Worm (Caenorhabditis elegans) whole organism, L4 larva: Measurements from ENCODE around the gene lips-6.
A peak's percentile ranks its signal among the peaks of the same experiment; 100 is the strongest.

ENCODE experiments used
- F10B5.3 ChIP-seq: sonication (generic microtip); optimal IDR thresholded peaks from 2 replicates; lab custom pipeline; 2016; ENCODE audit warnings: mild to moderate bottlenecking, missing genetic modification characterization, missing compliant biosample characterization
- F26F4.8 ChIP-seq: fragments of 200-800 bp; sonication (Bioruptor generic); conservative IDR thresholded peaks from 2 replicates; pipeline ENCODE4 v1.3.6; 2022; ENCODE audit warnings: missing genetic modification characterization, missing compliant biosample characterization
- F37D6.2 ChIP-seq: sonication (generic microtip); optimal IDR thresholded peaks from 2 replicates; lab custom pipeline; 2016; ENCODE audit warnings: mild to moderate bottlenecking, missing genetic modification characterization, missing compliant biosample characterization
- F44E2.7 ChIP-seq: fragments of 200-800 bp; sonication (Bioruptor generic); IDR thresholded peaks from 2 replicates; pipeline ENCODE4 v2.1.2; 2022; ENCODE audit warnings: missing genetic modification characterization, missing compliant biosample characterization
- Y105C5A.15 ChIP-seq: fragments of 200-800 bp; sonication (Bioruptor generic); IDR thresholded peaks from 2 replicates; pipeline ENCODE4 v1.3.6; 2022; ENCODE audit warnings: missing genetic modification characterization, missing compliant biosample characterization
- Y48G9A.11 ChIP-seq: fragments of 200-800 bp; sonication (Bioruptor generic); IDR thresholded peaks from 2 replicates; pipeline ENCODE4 v1.3.6; 2022; ENCODE audit warnings: missing genetic modification reagents, missing genetic modification characterization, missing compliant biosample characterization
- Y75B8A.6 ChIP-seq: fragments of 200-800 bp; sonication (Bioruptor generic); IDR thresholded peaks from 2 replicates; pipeline ENCODE4 v1.3.6; 2022; ENCODE audit warnings: missing genetic modification reagents, missing genetic modification characterization, missing compliant biosample characterization
- ZK337.2 ChIP-seq: fragments of 200-800 bp; sonication (Bioruptor generic); IDR thresholded peaks from 2 replicates; pipeline ENCODE4 v1.3.6; 2022; ENCODE audit warnings: missing genetic modification reagents, missing genetic modification characterization, missing compliant biosample characterization
- ZK546.5 ChIP-seq, 2 experiments: sonication (generic microtip); optimal IDR thresholded peaks; 2 replicates each; lab custom pipeline; 2017; ENCODE audit warnings: missing biosample characterization in 2 of 2, missing genetic modification characterization in 2 of 2
- aha-1 ChIP-seq: fragments of 150-350 bp; peaks from one replicate; lab custom pipeline; 2014; ENCODE audit warnings: missing biosample characterization, missing genetic modification characterization
- ama-1 ChIP-seq: fragments of 150-350 bp; optimal IDR thresholded peaks from 2 replicates; lab custom pipeline; 2014; ENCODE audit warnings: inconsistent platforms, mixed read lengths
- arid-1 ChIP-seq: fragments of 200-800 bp; sonication (Bioruptor generic); conservative IDR thresholded peaks from 2 replicates; pipeline ENCODE4 v1.3.6; 2022; ENCODE audit warnings: missing genetic modification reagents, missing genetic modification characterization, missing compliant biosample characterization
- ceh-62 ChIP-seq: sonication (generic microtip); optimal IDR thresholded peaks from 2 replicates; lab custom pipeline; 2017; ENCODE audit warnings: missing biosample characterization, missing genetic modification characterization
- daf-16 ChIP-seq, 3 experiments: sonication (generic microtip); optimal IDR thresholded peaks; 2 replicates each; lab custom pipeline; 2016 to 2017; ENCODE audit warnings: missing genetic modification characterization in 3 of 3, missing genetic modification reagents in 3 of 3, mild to moderate bottlenecking in 2 of 3, missing compliant biosample characterization in 2 of 3, missing biosample characterization in 1 of 3, moderate library complexity in 1 of 3
- daf-19 ChIP-seq: fragments of 200-800 bp; sonication (Bioruptor generic); conservative IDR thresholded peaks from 2 replicates; pipeline ENCODE4 v1.3.6; 2022; ENCODE audit warnings: missing genetic modification characterization, missing compliant biosample characterization
- duxl-1 ChIP-seq: sonication (generic microtip); optimal IDR thresholded peaks from 2 replicates; lab custom pipeline; 2016; ENCODE audit warnings: mild to moderate bottlenecking, missing genetic modification characterization, moderate library complexity, missing compliant biosample characterization; ENCODE audit not compliant: poor library complexity
- dve-1 ChIP-seq: sonication (generic microtip); optimal IDR thresholded peaks from 2 replicates; lab custom pipeline; 2017; ENCODE audit warnings: antibody characterized with exemption, mild to moderate bottlenecking, missing genetic modification characterization, missing compliant biosample characterization; ENCODE audit not compliant: insufficient read depth
- egl-27 ChIP-seq: sonication (generic microtip); optimal IDR thresholded peaks from 3 replicates; lab custom pipeline; 2017; ENCODE audit warnings: missing biosample characterization, missing genetic modification reagents, missing genetic modification characterization
- egl-43 ChIP-seq: fragments of 200-800 bp; sonication (Bioruptor generic); IDR thresholded peaks from 2 replicates; pipeline ENCODE4 v1.3.6; 2022; ENCODE audit warnings: missing genetic modification reagents, missing genetic modification characterization, missing compliant biosample characterization
- fkh-10 ChIP-seq: fragments of 150-350 bp; optimal IDR thresholded peaks from 2 replicates; lab custom pipeline; 2014; ENCODE audit warnings: missing biosample characterization, missing genetic modification reagents, missing genetic modification characterization
- fos-1 ChIP-seq: fragments of 150-350 bp; optimal IDR thresholded peaks from 2 replicates; lab custom pipeline; 2014; ENCODE audit warnings: missing biosample characterization, missing genetic modification characterization
- gei-8 ChIP-seq: fragments of 200-800 bp; sonication (Bioruptor generic); optimal IDR thresholded peaks from 2 replicates; lab custom pipeline; 2018; ENCODE audit warnings: mild to moderate bottlenecking, missing genetic modification characterization, missing compliant biosample characterization
- hif-1 ChIP-seq, 2 experiments: sonication (generic microtip); optimal IDR thresholded peaks; 2 replicates each; lab custom pipeline; 2016 to 2017; ENCODE audit warnings: missing compliant biosample characterization in 2 of 2, missing genetic modification characterization in 2 of 2, missing genetic modification reagents in 2 of 2, missing genotype in 2 of 2, mild to moderate bottlenecking in 1 of 2
- lin-29 ChIP-seq: fragments of 200-800 bp; sonication (Bioruptor generic); IDR thresholded peaks from 2 replicates; pipeline ENCODE4 v1.3.6; 2022; ENCODE audit warnings: missing genetic modification reagents, missing genetic modification characterization, missing compliant biosample characterization
- lir-3 ChIP-seq: sonication (generic microtip); optimal IDR thresholded peaks from 2 replicates; lab custom pipeline; 2016; ENCODE audit warnings: mild to moderate bottlenecking, missing genetic modification characterization, missing compliant biosample characterization
- madf-5 ChIP-seq, 2 experiments: fragments of 200-800 bp; sonication (Bioruptor generic); IDR thresholded peaks; 2 replicates each; pipeline ENCODE4 v1.3.6; 2022; ENCODE audit warnings: missing compliant biosample characterization in 2 of 2, missing genetic modification characterization in 2 of 2
- mdl-1 ChIP-seq, 2 experiments: fragments of 150-350 bp in 1 of 2; sonication (generic microtip) in 1 of 2; optimal IDR thresholded peaks; 2 replicates each; lab custom pipeline; 2014 to 2017; ENCODE audit warnings: missing biosample characterization in 2 of 2, missing genetic modification characterization in 2 of 2
- mdt-29 ChIP-seq: fragments of 200-800 bp; sonication (Bioruptor generic); IDR thresholded peaks from 2 replicates; pipeline ENCODE4 v1.3.6; 2022; ENCODE audit warnings: missing genetic modification reagents, missing genetic modification characterization, missing compliant biosample characterization
- mxl-3 ChIP-seq: fragments of 200-800 bp; sonication (Bioruptor generic); optimal IDR thresholded peaks from 2 replicates; lab custom pipeline; 2018; ENCODE audit warnings: mild to moderate bottlenecking, missing genetic modification characterization, missing compliant biosample characterization
- nhr-102 ChIP-seq: sonication (generic microtip); optimal IDR thresholded peaks from 2 replicates; lab custom pipeline; 2016; ENCODE audit warnings: mild to moderate bottlenecking, missing genetic modification characterization, moderate library complexity, missing compliant biosample characterization
- nhr-11 ChIP-seq: fragments of 150-350 bp; optimal IDR thresholded peaks from 2 replicates; lab custom pipeline; 2014; ENCODE audit warnings: missing biosample characterization, missing genetic modification characterization
- nhr-237 ChIP-seq: sonication (generic microtip); optimal IDR thresholded peaks from 2 replicates; lab custom pipeline; 2017; ENCODE audit warnings: missing biosample characterization, missing genetic modification characterization
- nhr-25 ChIP-seq: sonication (generic microtip); optimal IDR thresholded peaks from 2 replicates; lab custom pipeline; 2017; ENCODE audit warnings: missing genetic modification characterization, mild to moderate bottlenecking, missing compliant biosample characterization, antibody characterized with exemption, moderate library complexity, borderline replicate concordance; ENCODE audit not compliant: insufficient read depth
- nhr-42 ChIP-seq: fragments of 200-800 bp; sonication (Bioruptor generic); IDR thresholded peaks from 2 replicates; pipeline ENCODE4 v1.3.6; 2022; ENCODE audit warnings: missing genetic modification characterization, missing compliant biosample characterization
- nhr-76 ChIP-seq: fragments of 150-350 bp; optimal IDR thresholded peaks from 2 replicates; lab custom pipeline; 2014; ENCODE audit warnings: missing biosample characterization, missing genetic modification characterization
- pha-4 ChIP-seq, 2 experiments: fragments of 150-350 bp in 1 of 2; fragments of 200-800 bp in 1 of 2; sonication (Bioruptor generic) in 1 of 2; IDR thresholded peaks in 1 of 2; optimal IDR thresholded peaks in 1 of 2; 2 replicates each; pipeline versions ENCODE4 v1.3.6 to Lab custom; 2014 to 2022; ENCODE audit warnings: missing genetic modification characterization in 2 of 2, missing genetic modification reagents in 2 of 2, missing biosample characterization in 1 of 2, missing compliant biosample characterization in 1 of 2
- pqm-1 ChIP-seq: sonication (generic microtip); optimal IDR thresholded peaks from 2 replicates; lab custom pipeline; 2017; ENCODE audit warnings: missing biosample characterization, missing genetic modification characterization
- rbr-2 ChIP-seq: sonication (generic microtip); optimal IDR thresholded peaks from 2 replicates; lab custom pipeline; 2016; ENCODE audit warnings: missing genotype, missing genetic modification characterization, missing compliant biosample characterization
- saeg-2 ChIP-seq: fragments of 200-800 bp; sonication (Bioruptor generic); IDR thresholded peaks from 2 replicates; pipeline ENCODE4 v1.3.6; 2022; ENCODE audit warnings: missing genetic modification reagents, missing genetic modification characterization, missing compliant biosample characterization
- sdz-12 ChIP-seq: fragments of 200-800 bp; sonication (Bioruptor generic); optimal IDR thresholded peaks from 2 replicates; lab custom pipeline; 2018; ENCODE audit warnings: mild to moderate bottlenecking, missing genetic modification characterization, missing compliant biosample characterization
- set-16 ChIP-seq: fragments of 200-800 bp; sonication (Bioruptor generic); IDR thresholded peaks from 2 replicates; pipeline ENCODE4 v1.3.6; 2022; ENCODE audit warnings: missing genetic modification reagents, missing genetic modification characterization, missing compliant biosample characterization
- snpc-1.2 ChIP-seq: fragments of 200-800 bp; sonication (Bioruptor generic); IDR thresholded peaks from 2 replicates; pipeline ENCODE4 v1.3.6; 2022; ENCODE audit warnings: missing genetic modification reagents, missing genetic modification characterization, missing compliant biosample characterization
- spr-3 ChIP-seq: fragments of 200-800 bp; sonication (Bioruptor generic); optimal IDR thresholded peaks from 2 replicates; lab custom pipeline; 2018; ENCODE audit warnings: mild to moderate bottlenecking, missing genetic modification characterization, missing compliant biosample characterization
- tag-97 ChIP-seq: fragments of 200-800 bp; sonication (Bioruptor generic); IDR thresholded peaks from 2 replicates; pipeline ENCODE4 v1.3.6; 2022; ENCODE audit warnings: missing genetic modification characterization, missing compliant biosample characterization
- tra-1 ChIP-seq: fragments of 200-800 bp; sonication (Bioruptor generic); IDR thresholded peaks from 2 replicates; pipeline ENCODE4 v1.3.6; 2022; ENCODE audit warnings: missing genetic modification reagents, missing genetic modification characterization, missing compliant biosample characterization
- unc-130 ChIP-seq: sonication (generic microtip); optimal IDR thresholded peaks from 2 replicates; lab custom pipeline; 2016; ENCODE audit warnings: missing genetic modification reagents, missing genetic modification characterization, missing compliant biosample characterization
- vab-7 ChIP-seq: fragments of 200-800 bp; sonication (Bioruptor generic); IDR thresholded peaks from 2 replicates; pipeline ENCODE4 v1.3.6; 2022; ENCODE audit warnings: missing genetic modification reagents, missing genetic modification characterization, missing compliant biosample characterization
- zfp-3 ChIP-seq: fragments of 200-800 bp; sonication (Bioruptor generic); conservative IDR thresholded peaks from 2 replicates; pipeline ENCODE4 v1.3.6; 2022; ENCODE audit warnings: missing genetic modification reagents, missing genetic modification characterization, missing compliant biosample characterization
- zip-11 ChIP-seq: fragments of 200-800 bp; sonication (Bioruptor generic); IDR thresholded peaks from 2 replicates; pipeline ENCODE4 v1.3.6; 2022; ENCODE audit warnings: missing genetic modification characterization, missing compliant biosample characterization
- ztf-11 ChIP-seq: fragments of 150-350 bp; optimal IDR thresholded peaks from 2 replicates; lab custom pipeline; 2014; ENCODE audit warnings: missing biosample characterization, missing genetic modification characterization

Gene lips-6

ce11 chrIV:12032383-12032782 is 16.9 kb upstream of the lips-6 start (continued):
- TF ChIP-seq set-16 (GFP tag; lab: Robert Waterston, UW) (peak; percentile 62), mdt-29 (GFP tag; lab: Robert Waterston, UW) (peak; percentile 88), rbr-2 (tag; lab: Kevin White, UChicago) (peak; percentile 83), fkh-10 (GFP tag; lab: Kevin White, UChicago) (no peak), F26F4.8 (no peak), saeg-2 (GFP tag; lab: Robert Waterston, UW) (peak; percentile 66), pha-4 (GFP tag; IDR thresholded peaks at IDR 0.05; lab: Robert Waterston, UW) (peak; percentile 57; the same call in 1 of the 2 replicates), pha-4 (tag; optimal IDR thresholded peaks at IDR 0.05; lab: Kevin White, UChicago) (no peak), snpc-1.2 (GFP tag; lab: Robert Waterston, UW) (no peak), lir-3 (tag; lab: Kevin White, UChicago) (no peak), mxl-3 (peak; percentile 91), ztf-11 (tag; lab: Kevin White, UChicago) (no peak), F37D6.2 (tag; lab: Kevin White, UChicago) (peak; percentile 23), ZK546.5 (tag; optimal IDR thresholded peaks at IDR 0.05; lab: Kevin White, UChicago) (peak in 1 of 2 experiments; percentile 48), hif-1 (tag; optimal IDR thresholded peaks at IDR 0.05; lab: Kevin White, UChicago) (peak in 1 of 2 experiments; percentile 79), nhr-102 (tag; lab: Kevin White, UChicago) (peak; percentile 87), madf-5 (GFP tag; IDR thresholded peaks at IDR 0.05; lab: Robert Waterston, UW) (no peak), sdz-12 (peak; percentile 49), nhr-42 (GFP tag; lab: Robert Waterston, UW) (peak; percentile 66; the same call in 1 of the 2 replicates), gei-8 (peak; percentile 83), nhr-11 (peak; percentile 91), F44E2.7 (GFP tag; lab: Robert Waterston, UW) (no peak), lin-29 (GFP tag; lab: Robert Waterston, UW) (no peak), unc-130 (GFP tag; lab: Kevin White, UChicago) (peak; percentile 22), aha-1 (tag; lab: Kevin White, UChicago) (peak; percentile 95), spr-3 (no peak), egl-43 (GFP tag; lab: Robert Waterston, UW) (peak; percentile 71), Y75B8A.6 (GFP tag; lab: Robert Waterston, UW) (no peak), zip-11 (GFP tag; lab: Robert Waterston, UW) (no peak), tag-97 (GFP tag; lab: Robert Waterston, UW) (no peak), arid-1 (GFP tag; lab: Robert Waterston, UW) (no peak), nhr-25 (tag; lab: Kevin White, UChicago) (peak; percentile 28), tra-1 (GFP tag; lab: Robert Waterston, UW) (peak; percentile 84; the same call in 1 of the 2 replicates), egl-27 (tag; lab: Kevin White, UChicago) (no peak), ama-1 (lab: Kevin White, UChicago) (peak; percentile 37), ZK337.2 (GFP tag; lab: Robert Waterston, UW) (no peak), nhr-76 (tag; lab: Kevin White, UChicago) (no peak), Y105C5A.15 (no peak), nhr-237 (tag; lab: Kevin White, UChicago) (no peak), F10B5.3 (tag; lab: Kevin White, UChicago) (peak; percentile 42), daf-19 (GFP tag; lab: Robert Waterston, UW) (no peak), fos-1 (tag; lab: Kevin White, UChicago) (peak; percentile 49), pqm-1 (tag; lab: Kevin White, UChicago) (peak; percentile 95), duxl-1 (tag; lab: Kevin White, UChicago) (peak; percentile 29), Y48G9A.11 (GFP tag; lab: Robert Waterston, UW) (no peak), daf-16 (GFP tag; optimal IDR thresholded peaks at IDR 0.05; lab: Kevin White, UChicago) (peak; percentile 58 to 67), daf-16 (tag; optimal IDR thresholded peaks at IDR 0.05; lab: Kevin White, UChicago) (peak; percentile 93), zfp-3 (GFP tag; lab: Robert Waterston, UW) (peak; percentile 76), ceh-62 (no peak), dve-1 (tag; lab: Kevin White, UChicago) (peak; percentile 96), mdl-1 (tag; optimal IDR thresholded peaks at IDR 0.05; lab: Kevin White, UChicago) (peak in 1 of 2 experiments; percentile 70), vab-7 (GFP tag; lab: Robert Waterston, UW) (no peak; the same call in 1 of the 2 replicates)
